Worm (Caenorhabditis elegans) whole organism, L1 larva: ENCODE results near the gene par-1.

Source experiments
- C16A3.4 ChIP-seq: fragments of 150-350 bp; optimal IDR thresholded peaks from 2 replicates; lab custom pipeline; 2014; ENCODE audit warnings: missing biosample characterization, missing genetic modification characterization
- F16B12.6 ChIP-seq: fragments of 150-350 bp; optimal IDR thresholded peaks from 2 replicates; lab custom pipeline; 2014; ENCODE audit warnings: missing biosample characterization, missing genetic modification characterization
- aly-2 ChIP-seq: fragments of 150-350 bp; optimal IDR thresholded peaks from 2 replicates; lab custom pipeline; 2014; ENCODE audit warnings: missing biosample characterization, missing genetic modification characterization
- blmp-1 ChIP-seq: fragments of 150-350 bp; optimal IDR thresholded peaks from 2 replicates; lab custom pipeline; 2014; ENCODE audit warnings: missing biosample characterization, missing genetic modification characterization
- ceh-88 ChIP-seq: fragments of 200-800 bp; sonication (Bioruptor generic); IDR thresholded peaks from 2 replicates; pipeline ENCODE4 v1.3.6; 2022; ENCODE audit warnings: missing genetic modification characterization, missing compliant biosample characterization
- dpl-1 ChIP-seq, 3 experiments: fragments of 150-350 bp in 2 of 3; sonication (generic microtip) in 1 of 3; optimal IDR thresholded peaks; 2 replicates each; lab custom pipeline; 2014 to 2017; ENCODE audit warnings: missing biosample characterization in 3 of 3, missing genetic modification characterization in 3 of 3, missing genetic modification reagents in 3 of 3
- dsc-1 ChIP-seq: sonication (generic microtip); optimal IDR thresholded peaks from 2 replicates; lab custom pipeline; 2016; ENCODE audit warnings: mild to moderate bottlenecking, missing genetic modification characterization, missing compliant biosample characterization
- efl-1 ChIP-seq, 4 experiments: fragments of 150-350 bp; optimal IDR thresholded peaks in 3 of 4; peaks in 1 of 4; 1 replicate in 1 of 4; 2 replicates in 3 of 4; lab custom pipeline; 2014; ENCODE audit warnings: missing biosample characterization in 2 of 4, missing genetic modification characterization in 2 of 4, missing genetic modification reagents in 2 of 4
- efl-3 ChIP-seq: fragments of 200-800 bp; sonication (Bioruptor generic); optimal IDR thresholded peaks from 2 replicates; lab custom pipeline; 2018; ENCODE audit warnings: mild to moderate bottlenecking, missing genetic modification characterization, missing compliant biosample characterization
- egl-13 ChIP-seq: sonication (generic microtip); optimal IDR thresholded peaks from 2 replicates; lab custom pipeline; 2016; ENCODE audit warnings: missing genotype, missing genetic modification reagents, missing genetic modification characterization, missing compliant biosample characterization
- elt-2 ChIP-seq: sonication (generic microtip); optimal IDR thresholded peaks from 2 replicates; lab custom pipeline; 2016; ENCODE audit warnings: missing genetic modification characterization, mild to moderate bottlenecking, inconsistent platforms, missing compliant biosample characterization, missing genetic modification reagents
- elt-3 ChIP-seq, 6 experiments: fragments of 150-350 bp in 1 of 6; sonication (generic microtip); optimal IDR thresholded peaks; 2 replicates each; lab custom pipeline; 2017 to 2018; ENCODE audit warnings: missing biosample characterization in 6 of 6, missing genetic modification characterization in 6 of 6, inconsistent platforms in 1 of 6
- ets-5 ChIP-seq: fragments of 200-800 bp; sonication (Bioruptor generic); IDR thresholded peaks from 2 replicates; pipeline ENCODE4 v1.3.6; 2022; ENCODE audit warnings: missing genetic modification characterization, missing compliant biosample characterization
- fkh-10 ChIP-seq: sonication (generic microtip); optimal IDR thresholded peaks from 2 replicates; lab custom pipeline; 2017; ENCODE audit warnings: missing biosample characterization, missing genetic modification reagents, missing genetic modification characterization
- fkh-4 ChIP-seq: sonication (generic microtip); optimal IDR thresholded peaks from 2 replicates; lab custom pipeline; 2016; ENCODE audit warnings: missing compliant biosample characterization, missing genetic modification characterization, borderline replicate concordance
- fkh-8 ChIP-seq: sonication (generic microtip); optimal IDR thresholded peaks from 2 replicates; lab custom pipeline; 2016; ENCODE audit warnings: mild to moderate bottlenecking, missing genetic modification characterization, missing compliant biosample characterization
- fos-1 ChIP-seq: fragments of 150-350 bp; optimal IDR thresholded peaks from 2 replicates; lab custom pipeline; 2014; ENCODE audit warnings: missing biosample characterization, missing genetic modification characterization
- grh-1 ChIP-seq: fragments of 200-800 bp; sonication (Bioruptor generic); IDR thresholded peaks from 2 replicates; pipeline ENCODE4 v1.3.6; 2022; ENCODE audit warnings: missing genetic modification reagents, missing genetic modification characterization, missing compliant biosample characterization
- hlh-4 ChIP-seq: sonication (generic microtip); optimal IDR thresholded peaks from 2 replicates; lab custom pipeline; 2016; ENCODE audit warnings: mild to moderate bottlenecking, missing genetic modification characterization, missing compliant biosample characterization
- irx-1 ChIP-seq: sonication (generic microtip); optimal IDR thresholded peaks from 2 replicates; lab custom pipeline; 2016; ENCODE audit warnings: missing genetic modification characterization, missing compliant biosample characterization
- isw-1 ChIP-seq: fragments of 200-800 bp; sonication (Bioruptor generic); IDR thresholded peaks from 2 replicates; pipeline ENCODE4 v1.3.6; 2022; ENCODE audit warnings: missing genetic modification characterization, missing compliant biosample characterization
- lin-13 ChIP-seq: fragments of 150-350 bp; optimal IDR thresholded peaks from 2 replicates; lab custom pipeline; 2014; ENCODE audit warnings: missing biosample characterization, missing genetic modification reagents, missing genetic modification characterization
- lin-14 ChIP-seq: fragments of 200-800 bp; sonication (Bioruptor generic); optimal IDR thresholded peaks from 2 replicates; lab custom pipeline; 2018; ENCODE audit warnings: mild to moderate bottlenecking, missing genetic modification characterization, moderate library complexity, missing compliant biosample characterization
- lin-15B ChIP-seq: fragments of 150-350 bp; sonication (generic microtip); optimal IDR thresholded peaks from 3 replicates; lab custom pipeline; 2014; ENCODE audit warnings: missing biosample characterization, missing genetic modification characterization
- lin-35 ChIP-seq, 2 experiments: fragments of 150-350 bp; optimal IDR thresholded peaks; 2 replicates each; lab custom pipeline; 2014; ENCODE audit warnings: missing biosample characterization in 2 of 2, missing genetic modification characterization in 2 of 2, missing genetic modification reagents in 2 of 2
- lsy-2 ChIP-seq, 2 experiments: fragments of 150-350 bp; optimal IDR thresholded peaks; 2 replicates each; lab custom pipeline; 2014; ENCODE audit warnings: missing biosample characterization in 2 of 2, missing genetic modification characterization in 2 of 2
- nhr-11 ChIP-seq: fragments of 150-350 bp; optimal IDR thresholded peaks from 2 replicates; lab custom pipeline; 2014; ENCODE audit warnings: missing biosample characterization, missing genetic modification characterization
- nhr-20 ChIP-seq: sonication (generic microtip); optimal IDR thresholded peaks from 2 replicates; lab custom pipeline; 2016; ENCODE audit warnings: mild to moderate bottlenecking, missing genetic modification characterization, missing compliant biosample characterization
- nhr-237 ChIP-seq: fragments of 150-350 bp; optimal IDR thresholded peaks from 2 replicates; lab custom pipeline; 2014; ENCODE audit warnings: missing biosample characterization, missing genetic modification characterization
- nhr-76 ChIP-seq: sonication (generic microtip); optimal IDR thresholded peaks from 2 replicates; lab custom pipeline; 2017; ENCODE audit warnings: missing biosample characterization, missing genetic modification characterization
- nhr-77 ChIP-seq: fragments of 150-350 bp; optimal IDR thresholded peaks from 2 replicates; lab custom pipeline; 2014; ENCODE audit warnings: missing biosample characterization, missing genetic modification characterization
- nhr-85 ChIP-seq: sonication (generic microtip); peaks from one replicate; lab custom pipeline; 2016; ENCODE audit warnings: missing genetic modification characterization, inconsistent platforms, missing compliant biosample characterization
- pag-3 ChIP-seq: sonication (generic microtip); optimal IDR thresholded peaks from 2 replicates; lab custom pipeline; 2017; ENCODE audit warnings: missing genetic modification characterization, mild to moderate bottlenecking, missing compliant biosample characterization, antibody characterized with exemption, borderline replicate concordance; ENCODE audit not compliant: insufficient read depth
- pqm-1 ChIP-seq: sonication (generic microtip); optimal IDR thresholded peaks from 3 replicates; lab custom pipeline; 2017; ENCODE audit warnings: missing biosample characterization, missing genetic modification characterization
- skn-1 ChIP-seq: fragments of 150-350 bp; optimal IDR thresholded peaks from 2 replicates; lab custom pipeline; 2014; ENCODE audit warnings: missing biosample characterization, missing genetic modification characterization
- snpc-4 ChIP-seq: fragments of 150-350 bp; optimal IDR thresholded peaks from 2 replicates; lab custom pipeline; 2014; ENCODE audit warnings: missing biosample characterization, missing genetic modification characterization
- sox-4 ChIP-seq: sonication (generic microtip); optimal IDR thresholded peaks from 2 replicates; lab custom pipeline; 2016; ENCODE audit warnings: missing genetic modification characterization, missing compliant biosample characterization
- sptf-1 ChIP-seq: fragments of 150-350 bp; optimal IDR thresholded peaks from 2 replicates; lab custom pipeline; 2014; ENCODE audit warnings: missing biosample characterization, missing genetic modification characterization
- sup-37 ChIP-seq: fragments of 200-800 bp; sonication (Bioruptor generic); optimal IDR thresholded peaks from 2 replicates; lab custom pipeline; 2018; ENCODE audit warnings: mild to moderate bottlenecking, missing genetic modification characterization, missing compliant biosample characterization
- swsn-7 ChIP-seq: sonication (generic microtip); optimal IDR thresholded peaks from 2 replicates; lab custom pipeline; 2016; ENCODE audit warnings: missing genetic modification characterization, missing compliant biosample characterization
- tbx-2 ChIP-seq: sonication (generic microtip); optimal IDR thresholded peaks from 2 replicates; lab custom pipeline; 2016; ENCODE audit warnings: missing genetic modification characterization, missing compliant biosample characterization
- unc-30 ChIP-seq: sonication (generic microtip); optimal IDR thresholded peaks from 2 replicates; lab custom pipeline; 2017; ENCODE audit warnings: missing biosample characterization, missing genetic modification characterization
- unc-62 ChIP-seq: fragments of 150-350 bp; optimal IDR thresholded peaks from 2 replicates; lab custom pipeline; 2014; ENCODE audit warnings: missing biosample characterization, missing genetic modification reagents, missing genetic modification characterization
- vab-15 ChIP-seq: sonication (generic microtip); optimal IDR thresholded peaks from 2 replicates; lab custom pipeline; 2017; ENCODE audit warnings: missing genotype, mild to moderate bottlenecking, missing genetic modification characterization, missing compliant biosample characterization
- zag-1 ChIP-seq: fragments of 150-350 bp; optimal IDR thresholded peaks from 2 replicates; lab custom pipeline; 2014; ENCODE audit warnings: missing biosample characterization, missing genetic modification characterization
- ztf-4 ChIP-seq: fragments of 150-350 bp; optimal IDR thresholded peaks from 2 replicates; lab custom pipeline; 2014; ENCODE audit warnings: missing biosample characterization, missing genetic modification characterization

Gene par-1

ce11 chrV:14094953-14095352, 50.2 kb downstream of the par-1 start (continued):
- TF ChIP-seq nhr-11 (tag; lab: Kevin White, UChicago) (no peak), fkh-4 (tag; lab: Kevin White, UChicago) (no peak), sup-37 (GFP tag; lab: Kevin White, UChicago) (no peak), unc-62 (GFP tag; lab: Kevin White, UChicago) (no peak), sox-4 (tag; lab: Kevin White, UChicago) (no peak), zag-1 (no peak), fkh-8 (no peak), lin-13 (GFP tag; lab: Kevin White, UChicago) (no peak), swsn-7 (tag; lab: Kevin White, UChicago) (no peak), hlh-4 (tag; lab: Kevin White, UChicago) (no peak), nhr-77 (tag; lab: Kevin White, UChicago) (no peak), sptf-1 (no peak), dpl-1 (GFP tag; optimal IDR thresholded peaks at IDR 0.05; lab: Kevin White, UChicago) (no peak), vab-15 (tag; lab: Kevin White, UChicago) (no peak), ztf-4 (tag; lab: Kevin White, UChicago) (no peak), lin-35 (GFP tag; optimal IDR thresholded peaks at IDR 0.05; lab: Kevin White, UChicago) (no peak), dsc-1 (tag; lab: Kevin White, UChicago) (no peak), elt-2 (no peak), fos-1 (no peak), C16A3.4 (no peak), nhr-85 (tag; lab: Kevin White, UChicago) (peak; percentile 85), grh-1 (GFP tag; lab: Robert Waterston, UW) (peak; percentile 68), isw-1 (GFP tag; lab: Robert Waterston, UW) (no peak), nhr-76 (tag; lab: Kevin White, UChicago) (no peak), efl-3 (GFP tag; lab: Kevin White, UChicago) (no peak), blmp-1 (tag; lab: Kevin White, UChicago) (peak; percentile 65), snpc-4 (no peak), lin-15B (tag; lab: Kevin White, UChicago) (no peak), lin-14 (GFP tag; lab: Kevin White, UChicago) (peak; percentile 84), nhr-20 (tag; lab: Kevin White, UChicago) (peak; percentile 77), ceh-88 (GFP tag; lab: Robert Waterston, UW) (no peak), ets-5 (GFP tag; lab: Robert Waterston, UW) (no peak), pag-3 (tag; lab: Kevin White, UChicago) (no peak), egl-13 (tag; lab: Kevin White, UChicago) (no peak), skn-1 (no peak)
- TF ChIP-seq, all 84 proteins: peak for 16

DNA sequence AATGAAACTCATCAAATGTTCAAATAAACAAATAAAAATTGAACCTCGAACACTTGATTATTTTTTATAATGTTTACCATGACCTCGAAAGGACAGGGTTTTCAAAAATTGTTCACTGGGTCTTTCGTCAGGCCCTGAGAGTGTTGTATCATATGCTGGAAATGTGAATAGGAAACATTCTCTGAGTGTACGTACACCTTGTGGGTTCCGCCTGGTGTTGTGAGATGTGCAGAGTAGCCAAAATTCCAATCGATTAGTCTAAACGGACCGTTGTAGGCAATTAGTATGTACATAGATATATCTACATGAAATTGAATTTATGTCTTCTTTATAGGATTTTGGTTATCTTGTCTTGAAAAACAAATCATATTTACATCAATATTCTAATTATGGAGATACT, 50.6 kb downstream of the par-1 start:
- no peak for TF ChIP-seq fkh-4 (tag; lab: Kevin White, UChicago)
- TF ChIP-seq zag-1 = no peak
- TF ChIP-seq nhr-237 = no peak
- no peak for TF ChIP-seq efl-1 (optimal IDR thresholded peaks at IDR 0.05; lab: Kevin White, UChicago)
- no peak for TF ChIP-seq efl-1 (GFP tag; optimal IDR thresholded peaks at IDR 0.05 in 1 of 2; lab: Kevin White, UChicago)
- TF ChIP-seq lsy-2 (tag; optimal IDR thresholded peaks at IDR 0.05; lab: Kevin White, UChicago) = no peak
- no peak for TF ChIP-seq lin-35 (GFP tag; optimal IDR thresholded peaks at IDR 0.05; lab: Kevin White, UChicago)
- no peak for TF ChIP-seq pag-3 (tag; lab: Kevin White, UChicago)
- no peak for TF ChIP-seq F16B12.6 (tag; lab: Kevin White, UChicago)
- no peak for TF ChIP-seq unc-30 (tag; lab: Kevin White, UChicago)
- TF ChIP-seq elt-3 (tag; optimal IDR thresholded peaks at IDR 0.05; lab: Kevin White, UChicago) = no peak
- TF ChIP-seq tbx-2 (tag; lab: Kevin White, UChicago) = no peak
- TF ChIP-seq swsn-7 (tag; lab: Kevin White, UChicago) = no peak
- no peak for TF ChIP-seq pqm-1
- TF ChIP-seq irx-1 (tag; lab: Kevin White, UChicago) = no peak
- TF ChIP-seq aly-2 (tag; lab: Kevin White, UChicago) = no peak
- TF ChIP-seq fkh-10 = no peak
- no peak for TF ChIP-seq elt-2
- TF ChIP-seq C16A3.4 = no peak
